Worm (Caenorhabditis elegans): ENCODE measurements around the gene eef-1B.1.

- TF ChIP-seq cog-1 (tag; optimal IDR thresholded peaks at IDR 0.05) (no peak), ztf-29 (GFP tag; IDR thresholded peaks at IDR 0.05) (no peak), med-1 (GFP tag; optimal IDR thresholded peaks at IDR 0.05; ENCODE audit: insufficient read depth) (no peak), flt-1 (GFP tag; IDR thresholded peaks at IDR 0.05) (no peak)
Observed at ce11 chrIII:7956965-7957364, 16.2 kb downstream of the eef-1B.1 start, which contains the start of gene C29E4.9.
